Fruit fly (Drosophila melanogaster) whole organism, embryonic: Measurements from ENCODE around the gene Grik.

Experiments used
- CG10321 ChIP-seq: fragments of 200-800 bp; sonication (Bioruptor generic); IDR thresholded peaks from 2 replicates; pipeline ENCODE4 v1.3.6; 2022; ENCODE audit warnings: missing biosample characterization, missing genetic modification characterization
- CG12071 ChIP-seq: fragments of 200-800 bp; sonication (Bioruptor generic); optimal IDR thresholded peaks from 3 replicates; lab custom pipeline; 2018; ENCODE audit warnings: missing biosample characterization, mild to moderate bottlenecking, missing genetic modification characterization
- CG12219 ChIP-seq: fragments of 200-800 bp; sonication (Bioruptor generic); optimal IDR thresholded peaks from 3 replicates; lab custom pipeline; 2018; ENCODE audit warnings: missing biosample characterization, mild to moderate bottlenecking, missing genetic modification characterization
- CG15073 ChIP-seq: fragments of 200-800 bp; sonication (Bioruptor generic); optimal IDR thresholded peaks from 2 replicates; lab custom pipeline; 2016; ENCODE audit warnings: missing biosample characterization, missing genetic modification characterization
- CG15479 ChIP-seq: fragments of 200-800 bp; sonication (Bioruptor generic); optimal IDR thresholded peaks from 3 replicates; lab custom pipeline; 2019; ENCODE audit warnings: missing biosample characterization, mild to moderate bottlenecking, missing genetic modification characterization, moderate library complexity
- CG15514 ChIP-seq: fragments of 200-800 bp; sonication (Bioruptor generic); optimal IDR thresholded peaks from 3 replicates; lab custom pipeline; 2017; ENCODE audit warnings: missing biosample characterization, missing genetic modification characterization, mild to moderate bottlenecking, moderate library complexity, missing genetic modification reagents
- CG16779 ChIP-seq: fragments of 200-800 bp; sonication (Bioruptor generic); IDR thresholded peaks from 2 replicates; pipeline ENCODE4 v1.3.6; 2022; ENCODE audit warnings: missing biosample characterization, missing genetic modification characterization
- CG16813 ChIP-seq: fragments of 200-800 bp; sonication (Bioruptor generic); IDR thresholded peaks from 3 replicates; pipeline ENCODE4 v1.3.6; 2022; ENCODE audit warnings: missing biosample characterization, missing genetic modification characterization; ENCODE audit not compliant: partially characterized antibody
- CG17186 ChIP-seq: fragments of 200-800 bp; sonication (Bioruptor generic); optimal IDR thresholded peaks from 3 replicates; lab custom pipeline; 2017; ENCODE audit warnings: missing biosample characterization, missing genetic modification reagents, missing genetic modification characterization
- CG18599 ChIP-seq: fragments of 200-800 bp; sonication (Bioruptor generic); optimal IDR thresholded peaks from 3 replicates; lab custom pipeline; 2017; ENCODE audit warnings: missing biosample characterization, missing genetic modification characterization, mild to moderate bottlenecking, moderate library complexity, missing genetic modification reagents
- CG2199 ChIP-seq: fragments of 200-800 bp; sonication (Bioruptor generic); IDR thresholded peaks from 3 replicates; pipeline ENCODE4 v1.3.6; 2022; ENCODE audit warnings: missing biosample characterization, missing genetic modification characterization
- CG2202 ChIP-seq: fragments of 200-800 bp; sonication (Bioruptor generic); optimal IDR thresholded peaks from 2 replicates; lab custom pipeline; 2018; ENCODE audit warnings: missing biosample characterization, mild to moderate bottlenecking, missing genetic modification characterization
- CG3065 ChIP-seq: fragments of 200-800 bp; sonication (Bioruptor generic); optimal IDR thresholded peaks from 2 replicates; lab custom pipeline; 2016; ENCODE audit warnings: missing biosample characterization, missing genetic modification characterization
- CG31388 ChIP-seq: fragments of 200-800 bp; sonication (Bioruptor generic); optimal IDR thresholded peaks from 2 replicates; lab custom pipeline; 2016; ENCODE audit warnings: missing biosample characterization, missing genetic modification characterization
- CG4730 ChIP-seq: fragments of 200-800 bp; sonication (Bioruptor generic); IDR thresholded peaks from 2 replicates; pipeline ENCODE4 v1.3.6; 2022; ENCODE audit warnings: missing biosample characterization, missing genetic modification characterization
- CG4854 ChIP-seq: fragments of 200-800 bp; sonication (Bioruptor generic); optimal IDR thresholded peaks from 2 replicates; lab custom pipeline; 2016; ENCODE audit warnings: missing biosample characterization, missing genetic modification characterization, inconsistent platforms
- CG6854 ChIP-seq: fragments of 200-800 bp; sonication (Bioruptor generic); optimal IDR thresholded peaks from 3 replicates; lab custom pipeline; 2017; ENCODE audit warnings: missing biosample characterization, mild to moderate bottlenecking, missing genetic modification characterization
- CG8359 ChIP-seq: fragments of 200-800 bp; sonication (Bioruptor generic); optimal IDR thresholded peaks from 2 replicates; lab custom pipeline; 2017; ENCODE audit warnings: missing biosample characterization, mild to moderate bottlenecking, missing genetic modification characterization, borderline replicate concordance
- CG8765 ChIP-seq: fragments of 200-800 bp; sonication (Bioruptor generic); IDR thresholded peaks from 2 replicates; pipeline ENCODE4 v1.3.6; 2022; ENCODE audit warnings: missing biosample characterization, missing genetic modification characterization
- CG9727 ChIP-seq: fragments of 200-800 bp; sonication (Bioruptor generic); optimal IDR thresholded peaks from 3 replicates; lab custom pipeline; 2017; ENCODE audit warnings: missing biosample characterization, mild to moderate bottlenecking, missing genetic modification characterization
- CHES-1-like ChIP-seq: fragments of 200-800 bp; sonication (Bioruptor generic); optimal IDR thresholded peaks from 2 replicates; lab custom pipeline; 2016; ENCODE audit warnings: missing biosample characterization, missing genetic modification characterization
- CTCF ChIP-seq: fragments of 200-800 bp; sonication (Bioruptor generic); optimal IDR thresholded peaks from 2 replicates; lab custom pipeline; 2017; ENCODE audit warnings: missing biosample characterization, mild to moderate bottlenecking, missing genetic modification characterization, moderate library complexity
- D19A ChIP-seq: fragments of 200-800 bp; optimal IDR thresholded peaks from 3 replicates; lab custom pipeline; 2019; ENCODE audit warnings: missing biosample characterization, mild to moderate bottlenecking, missing genetic modification characterization, moderate library complexity
- Dfd ChIP-seq, 2 experiments: fragments of >200 bp; optimal IDR thresholded peaks; 2 replicates each; lab custom pipeline; 2017; ENCODE audit warnings: missing biosample characterization in 2 of 2, missing genetic modification characterization in 2 of 2
- Dref ChIP-seq: fragments of 200-800 bp; sonication (Bioruptor generic); IDR thresholded peaks from 2 replicates; pipeline ENCODE4 v1.3.6; 2022; ENCODE audit warnings: missing biosample characterization, missing genetic modification characterization
- E2f1 ChIP-seq: fragments of 200-800 bp; sonication (Bioruptor generic); IDR thresholded peaks from 2 replicates; pipeline ENCODE4 v1.3.6; 2022; ENCODE audit warnings: missing biosample characterization, missing genetic modification characterization
- Eip74EF ChIP-seq, 2 experiments: fragments of 200-800 bp in 1 of 2; fragments of >200 bp in 1 of 2; sonication (Bioruptor generic) in 1 of 2; optimal IDR thresholded peaks; 2 replicates each; lab custom pipeline; 2017 to 2019; ENCODE audit warnings: missing biosample characterization in 2 of 2, missing genetic modification characterization in 2 of 2, mild to moderate bottlenecking in 1 of 2, moderate library complexity in 1 of 2
- Ets65A ChIP-seq: fragments of 200-800 bp; sonication (Bioruptor generic); peaks from one replicate; lab custom pipeline; 2016; ENCODE audit warnings: missing biosample characterization, missing genetic modification characterization
- MBD-R2 ChIP-seq: fragments of 200-800 bp; sonication (Bioruptor generic); IDR thresholded peaks from 2 replicates; pipeline ENCODE4 v1.3.6; 2022; ENCODE audit warnings: missing biosample characterization, missing genetic modification characterization
- Nf-YB ChIP-seq: fragments of 200-800 bp; sonication (Bioruptor generic); optimal IDR thresholded peaks from 3 replicates; lab custom pipeline; 2019; ENCODE audit warnings: missing biosample characterization, mild to moderate bottlenecking, missing genetic modification characterization, moderate library complexity
- Opbp ChIP-seq: fragments of 200-800 bp; sonication (Bioruptor generic); IDR thresholded peaks from 3 replicates; pipeline ENCODE4 v1.3.6; 2022; ENCODE audit warnings: missing biosample characterization, missing genetic modification characterization; ENCODE audit not compliant: partially characterized antibody
- PHDP ChIP-seq: fragments of 200-800 bp; sonication (Bioruptor generic); optimal IDR thresholded peaks from 3 replicates; lab custom pipeline; 2018; ENCODE audit warnings: missing biosample characterization, mild to moderate bottlenecking, missing genetic modification characterization, moderate library complexity
- Scr ChIP-seq: fragments of 200-800 bp; sonication (Bioruptor generic); IDR thresholded peaks from 2 replicates; pipeline ENCODE4 v1.3.6; 2022; ENCODE audit warnings: missing biosample characterization, missing genetic modification characterization; ENCODE audit not compliant: partially characterized antibody
- abd-A ChIP-seq: fragments of 200-800 bp; sonication (Bioruptor generic); optimal IDR thresholded peaks from 3 replicates; lab custom pipeline; 2019; ENCODE audit warnings: missing biosample characterization, mild to moderate bottlenecking, missing genetic modification characterization, moderate library complexity
- amos ChIP-seq: fragments of 200-800 bp; sonication (Bioruptor generic); IDR thresholded peaks from 2 replicates; pipeline ENCODE4 v1.3.6; 2022; ENCODE audit warnings: missing biosample characterization, missing genetic modification characterization; ENCODE audit not compliant: partially characterized antibody
- ash1 ChIP-seq: fragments of 200-800 bp; sonication (Bioruptor generic); optimal IDR thresholded peaks from 2 replicates; lab custom pipeline; 2018; ENCODE audit warnings: missing biosample characterization, mild to moderate bottlenecking, missing genetic modification characterization
- cg ChIP-seq: fragments of 200-800 bp; sonication (Bioruptor generic); optimal IDR thresholded peaks from 3 replicates; lab custom pipeline; 2019; ENCODE audit warnings: missing biosample characterization, mild to moderate bottlenecking, missing genetic modification characterization, moderate library complexity
- crp ChIP-seq, 2 experiments: fragments of 200-800 bp; sonication (Bioruptor generic); optimal IDR thresholded peaks; 2 replicates in 1 of 2; 3 replicates in 1 of 2; lab custom pipeline; 2017; ENCODE audit warnings: missing biosample characterization in 2 of 2, missing genetic modification characterization in 2 of 2, mild to moderate bottlenecking in 1 of 2, moderate library complexity in 1 of 2
- dpn ChIP-seq, 2 experiments: fragments of 200-800 bp; sonication (Bioruptor generic); optimal IDR thresholded peaks; 3 replicates each; lab custom pipeline; 2016; ENCODE audit warnings: missing biosample characterization in 2 of 2, missing genetic modification characterization in 2 of 2
- lov ChIP-seq, 2 experiments: fragments of 200-800 bp in 1 of 2; fragments of >200 bp in 1 of 2; sonication (Bioruptor generic) in 1 of 2; IDR thresholded peaks in 1 of 2; optimal IDR thresholded peaks in 1 of 2; 2 replicates in 1 of 2; 3 replicates in 1 of 2; pipeline versions ENCODE4 v1.3.6 to Lab custom; 2017 to 2022; ENCODE audit warnings: missing biosample characterization in 1 of 2, missing genetic modification characterization in 1 of 2
- mirr ChIP-seq: fragments of 200-800 bp; sonication (Bioruptor generic); optimal IDR thresholded peaks from 3 replicates; lab custom pipeline; 2018; ENCODE audit warnings: missing biosample characterization, mild to moderate bottlenecking, missing genetic modification characterization
- oc ChIP-seq: fragments of 200-800 bp; sonication (Bioruptor generic); optimal IDR thresholded peaks from 2 replicates; lab custom pipeline; 2018; ENCODE audit warnings: missing biosample characterization, mild to moderate bottlenecking, missing genetic modification characterization, moderate library complexity
- pho ChIP-seq: fragments of 200-800 bp; sonication (Bioruptor generic); optimal IDR thresholded peaks from 2 replicates; lab custom pipeline; 2016; ENCODE audit warnings: missing biosample characterization, missing genetic modification characterization
- pzg ChIP-seq: fragments of 200-800 bp; sonication (Bioruptor generic); optimal IDR thresholded peaks from 3 replicates; lab custom pipeline; 2018; ENCODE audit warnings: missing biosample characterization, mild to moderate bottlenecking, missing genetic modification characterization, moderate library complexity
- run ChIP-seq: fragments of 200-800 bp; sonication (Bioruptor generic); optimal IDR thresholded peaks from 3 replicates; lab custom pipeline; 2018; ENCODE audit warnings: missing biosample characterization, mild to moderate bottlenecking, missing genetic modification characterization
- seq ChIP-seq: fragments of 200-800 bp; sonication (Bioruptor generic); IDR thresholded peaks from 2 replicates; pipeline ENCODE4 v1.3.6; 2022; ENCODE audit warnings: missing biosample characterization, missing genetic modification characterization

Gene Grik

dm6 chr3R:20956875-20957874, 55.4 kb downstream of the Grik start (continued):
- peak; percentile 83 for TF ChIP-seq PHDP (tag; lab: Kevin White, UChicago)
- TF ChIP-seq Dref (GFP tag; lab: Robert Waterston, UW), result no peak; the same call in 1 of the 2 replicates
- TF ChIP-seq pho (GFP tag; lab: Kevin White, UChicago), result peak; percentile 78
- TF ChIP-seq CHES-1-like (GFP tag; lab: Kevin White, UChicago), result peak; percentile 63
- TF ChIP-seq CG9727 (GFP tag; lab: Kevin White, UChicago), result peak; percentile 95
- TF ChIP-seq CG8765 (GFP tag; lab: Robert Waterston, UW), result peak; percentile 5; the same call in 1 of the 2 replicates
- peak; percentile 80 for TF ChIP-seq run (tag; lab: Kevin White, UChicago)
- TF ChIP-seq CG8359 (GFP tag; lab: Kevin White, UChicago), result peak; percentile 60
- TF ChIP-seq Opbp, result peak; percentile 48; the same call in 1 of the 3 replicates
- peak; percentile 9 for TF ChIP-seq CG12219 (GFP tag; lab: Kevin White, UChicago)
- TF ChIP-seq CG31388, result peak; percentile 2
- TF ChIP-seq crp (GFP tag; optimal IDR thresholded peaks at IDR 0.05; lab: Kevin White, UChicago), result peak in 1 of 2 experiments; percentile 56
- peak; percentile 96 for TF ChIP-seq Ets65A (GFP tag; lab: Kevin White, UChicago)
- peak; percentile 81 for TF ChIP-seq D19A (tag; lab: Kevin White, UChicago)
- peak; percentile 14; the same call in 1 of the 2 replicates for TF ChIP-seq CG10321 (GFP tag; lab: Robert Waterston, UW)
- TF ChIP-seq oc (tag; lab: Kevin White, UChicago), result peak; percentile 48
- TF ChIP-seq CG18599 (GFP tag; lab: Kevin White, UChicago), result peak; percentile 94
- peak in 1 of 2 experiments; percentile 72 for TF ChIP-seq Eip74EF (GFP tag; optimal IDR thresholded peaks at IDR 0.05; lab: Kevin White, UChicago)
- peak; percentile 72 for TF ChIP-seq Nf-YB (GFP tag; lab: Kevin White, UChicago)
- TF ChIP-seq MBD-R2 (GFP tag; lab: Robert Waterston, UW), result no peak; the same call in 1 of the 2 replicates
- TF ChIP-seq CG4730 (GFP tag; lab: Robert Waterston, UW), result peak; percentile 27; the same call in 1 of the 2 replicates
- TF ChIP-seq E2f1 (GFP tag; lab: Robert Waterston, UW), result peak; percentile 35
- no peak for TF ChIP-seq CG12071 (GFP tag; lab: Kevin White, UChicago)
- TF ChIP-seq CG15073 (GFP tag; lab: Kevin White, UChicago), result peak; percentile 6
- TF ChIP-seq CG6854 (GFP tag; lab: Kevin White, UChicago), result peak; percentile 89
- peak; percentile 46; the same call in 1 of the 2 replicates for TF ChIP-seq amos
- no peak for TF ChIP-seq seq
- peak; percentile 44 for TF ChIP-seq Scr
- TF ChIP-seq cg (GFP tag; lab: Kevin White, UChicago), result no peak
- peak; percentile 9 for TF ChIP-seq mirr
- TF ChIP-seq CG15514 (GFP tag; lab: Kevin White, UChicago), result peak; percentile 58
- no peak for TF ChIP-seq pzg (GFP tag; lab: Kevin White, UChicago)
- TF ChIP-seq abd-A, result peak; percentile 63
- TF ChIP-seq Dfd (GFP tag; optimal IDR thresholded peaks at IDR 0.05; lab: Kevin White, UChicago), result no peak
- peak; percentile 77 for TF ChIP-seq CG4854 (GFP tag; lab: Kevin White, UChicago)
- peak; percentile 80 to 84 for TF ChIP-seq dpn (GFP tag; optimal IDR thresholded peaks at IDR 0.05; lab: Kevin White, UChicago)
- TF ChIP-seq CG2202 (tag; lab: Kevin White, UChicago), result no peak
- peak; percentile 26 for TF ChIP-seq CG17186
- peak; percentile 22 for TF ChIP-seq CTCF
- peak; percentile 78; the same call in 2 of the 3 replicates for TF ChIP-seq CG2199 (GFP tag; lab: Robert Waterston, UW)
- TF ChIP-seq CG3065 (GFP tag; lab: Kevin White, UChicago), result peak; percentile 48
- TF ChIP-seq lov (optimal IDR thresholded peaks at IDR 0.05; lab: Kevin White, UChicago), result no peak
- no peak for TF ChIP-seq lov (GFP tag; IDR thresholded peaks at IDR 0.05; lab: Robert Waterston, UW)
- TF ChIP-seq ash1, result no peak
- peak; percentile 83; the same call in 1 of the 2 replicates for TF ChIP-seq CG16779 (GFP tag; lab: Robert Waterston, UW)
- no peak for TF ChIP-seq CG16813 (GFP tag; lab: Robert Waterston, UW)
- TF ChIP-seq CG15479, result no peak
